Fruit fly (Drosophila melanogaster) whole organism, prepupa: ENCODE measurements around the gene CG3091.
A peak's percentile ranks its signal among the peaks of the same experiment; 100 is the strongest.

Experiments
- Blimp-1 ChIP-seq: fragments of 200-800 bp; sonication (Bioruptor generic); optimal IDR thresholded peaks from 3 replicates; lab custom pipeline; 2017; ENCODE audit warnings: missing biosample characterization, missing genetic modification characterization, mild to moderate bottlenecking, moderate library complexity, missing genetic modification reagents
- CG16779 ChIP-seq: fragments of 200-800 bp; sonication (Bioruptor generic); optimal IDR thresholded peaks from 3 replicates; lab custom pipeline; 2017; ENCODE audit warnings: missing biosample characterization, mild to moderate bottlenecking, missing genetic modification characterization
- CG3032 ChIP-seq: fragments of 200-800 bp; optimal IDR thresholded peaks from 2 replicates; lab custom pipeline; 2019; ENCODE audit warnings: missing biosample characterization, mild to moderate bottlenecking, missing genetic modification characterization, moderate library complexity
- CG32006 ChIP-seq: fragments of 200-800 bp; sonication (Bioruptor generic); optimal IDR thresholded peaks from 3 replicates; lab custom pipeline; 2017; ENCODE audit warnings: missing biosample characterization, mild to moderate bottlenecking, missing genetic modification characterization
- CG8632 ChIP-seq: fragments of 200-800 bp; sonication (Bioruptor generic); optimal IDR thresholded peaks from 3 replicates; lab custom pipeline; 2016; ENCODE audit warnings: missing biosample characterization, missing genetic modification characterization
- eg ChIP-seq: fragments of 200-800 bp; sonication (Bioruptor generic); IDR thresholded peaks from 3 replicates; pipeline ENCODE4 v1.3.6; 2022; ENCODE audit warnings: missing biosample characterization, missing genetic modification characterization
- fd59A ChIP-seq: fragments of 200-800 bp; sonication (Bioruptor generic); optimal IDR thresholded peaks from 2 replicates; lab custom pipeline; 2017; ENCODE audit warnings: missing biosample characterization, mild to moderate bottlenecking, missing genetic modification characterization, missing genetic modification reagents
- pdm3 ChIP-seq: fragments of 200-800 bp; sonication (Bioruptor generic); optimal IDR thresholded peaks from 3 replicates; lab custom pipeline; 2016; ENCODE audit warnings: missing biosample characterization, missing genetic modification characterization
- spab ChIP-seq: fragments of 200-800 bp; sonication (Bioruptor generic); optimal IDR thresholded peaks from 2 replicates; lab custom pipeline; 2017; ENCODE audit warnings: missing biosample characterization, mild to moderate bottlenecking, missing genetic modification characterization, missing genetic modification reagents
- ss ChIP-seq, 2 experiments: fragments of 200-800 bp; sonication (Bioruptor generic); optimal IDR thresholded peaks; 2 replicates in 1 of 2; 3 replicates in 1 of 2; lab custom pipeline; 2017 to 2018; ENCODE audit warnings: mild to moderate bottlenecking in 2 of 2, missing biosample characterization in 2 of 2, missing genetic modification characterization in 2 of 2, moderate library complexity in 1 of 2
- svp ChIP-seq: fragments of 200-800 bp; sonication (Bioruptor generic); peaks from one replicate; lab custom pipeline; 2016; ENCODE audit warnings: missing biosample characterization, missing genetic modification characterization

- TF ChIP-seq ss (GFP tag; optimal IDR thresholded peaks at IDR 0.05; lab: Kevin White, UChicago) = peak; percentile 8 to 57
- TF ChIP-seq pdm3 = peak; percentile 51
- peak; percentile 68 for TF ChIP-seq svp (GFP tag; lab: Kevin White, UChicago)
- no peak for TF ChIP-seq CG16779 (tag; lab: Kevin White, UChicago)
- no peak for TF ChIP-seq CG8632 (GFP tag; lab: Kevin White, UChicago)
- no peak for TF ChIP-seq CG3032 (tag; lab: Kevin White, UChicago)
- peak; percentile 75 for TF ChIP-seq CG32006 (GFP tag; lab: Kevin White, UChicago)
- peak; percentile 65; the same call in 2 of the 3 replicates for TF ChIP-seq eg (GFP tag; lab: Robert Waterston, UW)
- TF ChIP-seq Blimp-1 = no peak
- TF ChIP-seq spab (GFP tag; lab: Kevin White, UChicago) = no peak
- TF ChIP-seq fd59A (GFP tag; lab: Kevin White, UChicago) = peak; percentile 19
These were observed 16.0 kb upstream of the CG3091 start for dm6 chrX:2269822-2270556.
